Fruit fly (Drosophila melanogaster): ENCODE results near the gene Grl65a.

Grl65a gene

dm6 chr3L:6703368-6703807 lies 35.8 kb upstream of the Grl65a start, which contains the start of gene SP1173 (continued):
- TF ChIP-seq CG10431 (GFP tag; optimal IDR thresholded peaks at IDR 0.05), result peak; percentile 25
- peak; percentile 7; the same call in 1 of the 2 replicates for TF ChIP-seq ranshi (GFP tag; IDR thresholded peaks at IDR 0.05)
- peak; percentile 3 for TF ChIP-seq Myb (GFP tag; optimal IDR thresholded peaks at IDR 0.05)
- peak; percentile 62; the same call in 1 of the 2 replicates for TF ChIP-seq CG42726 (GFP tag; IDR thresholded peaks at IDR 0.05; ENCODE audit: partially characterized antibody)
- no peak for TF ChIP-seq CG32772 (GFP tag; IDR thresholded peaks at IDR 0.05)
- TF ChIP-seq insv (GFP tag; optimal IDR thresholded peaks at IDR 0.05), result peak in 1 of 2 experiments; percentile 48
- peak; percentile 49; the same call in 1 of the 2 replicates for TF ChIP-seq CG32767 (GFP tag; IDR thresholded peaks at IDR 0.05)
- peak; percentile 64; the same call in 1 of the 2 replicates for TF ChIP-seq aop (GFP tag; IDR thresholded peaks at IDR 0.05)
- TF ChIP-seq CG15073 (GFP tag; optimal IDR thresholded peaks at IDR 0.05), result peak; percentile 100
- peak; percentile 1 for TF ChIP-seq CHES-1-like (GFP tag; optimal IDR thresholded peaks at IDR 0.05)
- TF ChIP-seq gsb-n (tag; optimal IDR thresholded peaks at IDR 0.05), result no peak
- no peak for TF ChIP-seq CG43689 (GFP tag; IDR thresholded peaks at IDR 0.05)
- TF ChIP-seq seq (GFP tag; IDR thresholded peaks at IDR 0.05), result peak; percentile 70; the same call in 1 of the 2 replicates
- no peak for TF ChIP-seq CG4854 (GFP tag; optimal IDR thresholded peaks at IDR 0.05)
- peak; percentile 15 for TF ChIP-seq CG17829 (tag; optimal IDR thresholded peaks at IDR 0.05)
- TF ChIP-seq Dfd (GFP tag; optimal IDR thresholded peaks at IDR 0.05), result no peak
- TF ChIP-seq HHEX (GFP tag; optimal IDR thresholded peaks at IDR 0.05), result peak; percentile 11
- peak; percentile 40 for TF ChIP-seq CG12659 (GFP tag; optimal IDR thresholded peaks at IDR 0.05)
- TF ChIP-seq Atf6 (GFP tag; IDR thresholded peaks at IDR 0.05), result peak; percentile 75
- TF ChIP-seq CG11504 (tag; optimal IDR thresholded peaks at IDR 0.05), result peak; percentile 30
- no peak for TF ChIP-seq CG10959 (GFP tag; IDR thresholded peaks at IDR 0.05)
- no peak for TF ChIP-seq esg (GFP tag; conservative IDR thresholded peaks at IDR 0.05)
- TF ChIP-seq ase (GFP tag; IDR thresholded peaks at IDR 0.05), result 0 out of 3 replicates have a peak, but pooled peaks have one; percentile 8
- TF ChIP-seq crp (GFP tag; optimal IDR thresholded peaks at IDR 0.05), result peak in 1 of 2 experiments; percentile 86
- TF ChIP-seq CG8089 (GFP tag; optimal IDR thresholded peaks at IDR 0.05), result no peak
- peak; percentile 35; the same call in 1 of the 2 replicates for TF ChIP-seq CG3847 (GFP tag; IDR thresholded peaks at IDR 0.05)
- TF ChIP-seq Eip74EF (GFP tag; optimal IDR thresholded peaks at IDR 0.05), result peak in 1 of 2 experiments; percentile 52
- TF ChIP-seq CG6813 (GFP tag; optimal IDR thresholded peaks at IDR 0.05), result peak; percentile 70
- peak; percentile 40 for TF ChIP-seq CG17385 (GFP tag; optimal IDR thresholded peaks at IDR 0.05)
- TF ChIP-seq stwl (tag; optimal IDR thresholded peaks at IDR 0.05), result peak; percentile 69
- no peak for TF ChIP-seq CG8359 (GFP tag; optimal IDR thresholded peaks at IDR 0.05; ENCODE audit: borderline replicate concordance)
- no peak for TF ChIP-seq chif (GFP tag; optimal IDR thresholded peaks at IDR 0.05)
- peak; percentile 20 for TF ChIP-seq fd64A (GFP tag; optimal IDR thresholded peaks at IDR 0.05)
- TF ChIP-seq CG6683 (GFP tag; optimal IDR thresholded peaks at IDR 0.05), result no peak
- peak; percentile 22 for TF ChIP-seq nmo (GFP tag; optimal IDR thresholded peaks at IDR 0.05)
- peak; percentile 59; the same call in 1 of the 2 replicates for TF ChIP-seq stc (GFP tag; IDR thresholded peaks at IDR 0.05)
- 0 out of 2 replicates have a peak, but pooled peaks have one; percentile 29 for TF ChIP-seq CG1024 (GFP tag; IDR thresholded peaks at IDR 0.05)
- TF ChIP-seq prd (optimal IDR thresholded peaks at IDR 0.05), result no peak
- TF ChIP-seq prd (GFP tag; IDR thresholded peaks at IDR 0.05), result 0 out of 3 replicates have a peak, but pooled peaks have one; percentile 37
- TF ChIP-seq Fer2 (tag; optimal IDR thresholded peaks at IDR 0.05), result no peak
- no peak for TF ChIP-seq jigr1 (GFP tag; IDR thresholded peaks at IDR 0.05)
- peak; percentile 83 for TF ChIP-seq vvl (GFP tag; IDR thresholded peaks at IDR 0.05)
- TF ChIP-seq CG1832 (GFP tag; optimal IDR thresholded peaks at IDR 0.05), result no peak
- 0 out of 2 replicates have a peak, but pooled peaks have one; percentile 25 for TF ChIP-seq CG11247 (GFP tag; IDR thresholded peaks at IDR 0.05)
- no peak for TF ChIP-seq fd102C (GFP tag; optimal IDR thresholded peaks at IDR 0.05)
- no peak for TF ChIP-seq CG4282 (GFP tag; optimal IDR thresholded peaks at IDR 0.05)
- TF ChIP-seq Pdp1 (GFP tag; optimal IDR thresholded peaks at IDR 0.05), result peak in 1 of 2 experiments; percentile 42
- peak; percentile 32 for TF ChIP-seq unpg (GFP tag; optimal IDR thresholded peaks at IDR 0.05)
- peak; percentile 48; the same call in 1 of the 2 replicates for TF ChIP-seq Drgx (GFP tag; IDR thresholded peaks at IDR 0.05)
